Worm (Caenorhabditis elegans) whole organism, mixed stage, embryonic: ENCODE measurements around the gene vit-4.

Experiments used
- blmp-1 ChIP-seq: fragments of 150-350 bp; optimal IDR thresholded peaks from 2 replicates; lab custom pipeline; 2014; ENCODE audit warnings: missing biosample characterization, missing genetic modification characterization
- ces-1 ChIP-seq: fragments of 150-350 bp; optimal IDR thresholded peaks from 2 replicates; lab custom pipeline; 2014; ENCODE audit warnings: missing biosample characterization, missing genetic modification reagents, missing genetic modification characterization
- lin-32 ChIP-seq: fragments of 200-800 bp; sonication (Bioruptor generic); optimal IDR thresholded peaks from 2 replicates; lab custom pipeline; 2018; ENCODE audit warnings: mild to moderate bottlenecking, missing genetic modification characterization, missing compliant biosample characterization
- mep-1 ChIP-seq: fragments of 150-350 bp; optimal IDR thresholded peaks from 2 replicates; lab custom pipeline; 2017; ENCODE audit warnings: missing biosample characterization, missing genetic modification reagents, missing genetic modification characterization, inconsistent platforms

ce11 chrX:3611740-3612139, 48.0 kb upstream of the vit-4 start:
- no peak for TF ChIP-seq ces-1 (GFP tag; lab: Kevin White, UChicago)
- no peak for TF ChIP-seq mep-1 (tag; lab: Kevin White, UChicago)
- TF ChIP-seq lin-32: no peak
- TF ChIP-seq blmp-1: no peak
